Worm (Caenorhabditis elegans) whole organism, L2 larva: ENCODE results near the gene str-96.

Experiments used
- C34F6.9 ChIP-seq: fragments of 150-350 bp; optimal IDR thresholded peaks from 2 replicates; lab custom pipeline; 2014; ENCODE audit warnings: missing biosample characterization, missing genetic modification characterization
- F13H6.1 ChIP-seq: sonication (generic microtip); optimal IDR thresholded peaks from 2 replicates; lab custom pipeline; 2016; ENCODE audit warnings: missing genetic modification characterization, missing compliant biosample characterization
- R02D3.7 ChIP-seq: fragments of 150-350 bp; optimal IDR thresholded peaks from 2 replicates; lab custom pipeline; 2014; ENCODE audit warnings: missing biosample characterization, missing genetic modification characterization
- ZK546.5 ChIP-seq: sonication (generic microtip); optimal IDR thresholded peaks from 2 replicates; lab custom pipeline; 2017; ENCODE audit warnings: missing biosample characterization, missing genetic modification characterization
- aly-2 ChIP-seq: fragments of 150-350 bp; optimal IDR thresholded peaks from 2 replicates; lab custom pipeline; 2014; ENCODE audit warnings: missing biosample characterization, missing genetic modification characterization
- ama-1 ChIP-seq: fragments of 150-350 bp; optimal IDR thresholded peaks from 2 replicates; lab custom pipeline; 2018; ENCODE audit warnings: inconsistent platforms
- blmp-1 ChIP-seq: sonication (generic microtip); optimal IDR thresholded peaks from 2 replicates; lab custom pipeline; 2017; ENCODE audit warnings: missing genetic modification characterization, mild to moderate bottlenecking, missing compliant biosample characterization, antibody characterized with exemption, moderate library complexity; ENCODE audit not compliant: insufficient read depth
- ceh-82 ChIP-seq: fragments of 150-350 bp; optimal IDR thresholded peaks from 2 replicates; lab custom pipeline; 2014; ENCODE audit warnings: missing biosample characterization, missing genetic modification characterization
- crh-2 ChIP-seq: sonication (generic microtip); optimal IDR thresholded peaks from 2 replicates; lab custom pipeline; 2017; ENCODE audit warnings: missing biosample characterization, missing genetic modification characterization
- dmd-4 ChIP-seq: sonication (generic microtip); optimal IDR thresholded peaks from 2 replicates; lab custom pipeline; 2017; ENCODE audit warnings: missing biosample characterization, missing genetic modification characterization
- egl-27 ChIP-seq: sonication (generic microtip); optimal IDR thresholded peaks from 3 replicates; lab custom pipeline; 2017; ENCODE audit warnings: missing biosample characterization, missing genetic modification reagents, missing genetic modification characterization
- elt-1 ChIP-seq: fragments of 150-350 bp; optimal IDR thresholded peaks from 2 replicates; lab custom pipeline; 2014; ENCODE audit warnings: missing biosample characterization, missing genetic modification characterization
- elt-3 ChIP-seq: sonication (generic microtip); optimal IDR thresholded peaks from 2 replicates; lab custom pipeline; 2017; ENCODE audit warnings: missing biosample characterization, missing genetic modification characterization
- fos-1 ChIP-seq: fragments of 150-350 bp; optimal IDR thresholded peaks from 2 replicates; lab custom pipeline; 2014; ENCODE audit warnings: missing biosample characterization, missing genetic modification characterization
- gmeb-1 ChIP-seq: fragments of 150-350 bp; optimal IDR thresholded peaks from 2 replicates; lab custom pipeline; 2014; ENCODE audit warnings: missing biosample characterization, missing genetic modification characterization
- lin-13 ChIP-seq: fragments of 150-350 bp; optimal IDR thresholded peaks from 2 replicates; lab custom pipeline; 2014; ENCODE audit warnings: missing biosample characterization, missing genetic modification reagents, missing genetic modification characterization
- mab-5 ChIP-seq: fragments of 150-350 bp; optimal IDR thresholded peaks from 2 replicates; lab custom pipeline; 2014; ENCODE audit warnings: missing biosample characterization, missing genetic modification characterization
- mdl-1 ChIP-seq, 2 experiments: fragments of 150-350 bp in 1 of 2; sonication (generic microtip) in 1 of 2; optimal IDR thresholded peaks; 2 replicates each; lab custom pipeline; 2017; ENCODE audit warnings: missing biosample characterization in 2 of 2, missing genetic modification characterization in 2 of 2
- nhr-10 ChIP-seq: sonication (generic microtip); optimal IDR thresholded peaks from 2 replicates; lab custom pipeline; 2017; ENCODE audit warnings: missing biosample characterization, missing genetic modification characterization
- nhr-11 ChIP-seq: fragments of 150-350 bp; optimal IDR thresholded peaks from 2 replicates; lab custom pipeline; 2014; ENCODE audit warnings: missing biosample characterization, missing genetic modification characterization
- nhr-21 ChIP-seq: fragments of 150-350 bp; optimal IDR thresholded peaks from 2 replicates; lab custom pipeline; 2014; ENCODE audit warnings: missing biosample characterization, missing genetic modification characterization
- nhr-23 ChIP-seq: fragments of 150-350 bp; optimal IDR thresholded peaks from 2 replicates; lab custom pipeline; 2014; ENCODE audit warnings: missing biosample characterization, missing genetic modification reagents, missing genetic modification characterization
- nhr-237 ChIP-seq: fragments of 150-350 bp; optimal IDR thresholded peaks from 2 replicates; lab custom pipeline; 2014; ENCODE audit warnings: missing biosample characterization, missing genetic modification characterization
- nhr-25 ChIP-seq: fragments of 150-350 bp; sonication (generic microtip); optimal IDR thresholded peaks from 3 replicates; lab custom pipeline; 2014; ENCODE audit warnings: missing biosample characterization, missing genetic modification characterization
- nhr-6 ChIP-seq: fragments of 150-350 bp; optimal IDR thresholded peaks from 2 replicates; lab custom pipeline; 2014; ENCODE audit warnings: missing biosample characterization, missing genetic modification characterization
- peb-1 ChIP-seq: fragments of 150-350 bp; optimal IDR thresholded peaks from 2 replicates; lab custom pipeline; 2014; ENCODE audit warnings: missing biosample characterization, missing genetic modification characterization
- skn-1 ChIP-seq: sonication (generic microtip); optimal IDR thresholded peaks from 2 replicates; lab custom pipeline; 2017; ENCODE audit warnings: missing biosample characterization, missing genetic modification characterization
- sma-3 ChIP-seq: sonication (generic microtip); optimal IDR thresholded peaks from 2 replicates; lab custom pipeline; 2016; ENCODE audit warnings: missing genetic modification reagents, missing genetic modification characterization, missing compliant biosample characterization
- sma-9 ChIP-seq, 2 experiments: fragments of 150-350 bp in 1 of 2; sonication (generic microtip) in 1 of 2; optimal IDR thresholded peaks; 2 replicates each; lab custom pipeline; 2014 to 2016; ENCODE audit warnings: missing genetic modification characterization in 2 of 2, mild to moderate bottlenecking in 1 of 2, missing biosample characterization in 1 of 2, missing compliant biosample characterization in 1 of 2, missing genetic modification reagents in 1 of 2, moderate library complexity in 1 of 2
- snpc-4 ChIP-seq: fragments of 150-350 bp; optimal IDR thresholded peaks from 2 replicates; lab custom pipeline; 2014; ENCODE audit warnings: missing biosample characterization, missing genetic modification characterization
- unc-39 ChIP-seq: fragments of 150-350 bp; optimal IDR thresholded peaks from 2 replicates; lab custom pipeline; 2014; ENCODE audit warnings: missing biosample characterization, missing genetic modification characterization
- unc-55 ChIP-seq: fragments of 150-350 bp; sonication (generic microtip); optimal IDR thresholded peaks from 3 replicates; lab custom pipeline; 2014; ENCODE audit warnings: missing biosample characterization, missing genetic modification reagents, missing genetic modification characterization
- unc-62 ChIP-seq: fragments of 150-350 bp; optimal IDR thresholded peaks from 2 replicates; lab custom pipeline; 2014; ENCODE audit warnings: missing biosample characterization, missing genetic modification reagents, missing genetic modification characterization
- ztf-1 ChIP-seq: fragments of 200-800 bp; sonication (Bioruptor generic); conservative IDR thresholded peaks from 2 replicates; pipeline ENCODE4 v1.3.6; 2022; ENCODE audit warnings: missing genetic modification characterization, missing compliant biosample characterization
- ztf-11 ChIP-seq: sonication (generic microtip); optimal IDR thresholded peaks from 2 replicates; lab custom pipeline; 2017; ENCODE audit warnings: missing biosample characterization, missing genetic modification characterization
- ztf-4 ChIP-seq: fragments of 150-350 bp; optimal IDR thresholded peaks from 2 replicates; lab custom pipeline; 2014; ENCODE audit warnings: missing biosample characterization, missing genetic modification characterization

The str-96 gene

DNA sequence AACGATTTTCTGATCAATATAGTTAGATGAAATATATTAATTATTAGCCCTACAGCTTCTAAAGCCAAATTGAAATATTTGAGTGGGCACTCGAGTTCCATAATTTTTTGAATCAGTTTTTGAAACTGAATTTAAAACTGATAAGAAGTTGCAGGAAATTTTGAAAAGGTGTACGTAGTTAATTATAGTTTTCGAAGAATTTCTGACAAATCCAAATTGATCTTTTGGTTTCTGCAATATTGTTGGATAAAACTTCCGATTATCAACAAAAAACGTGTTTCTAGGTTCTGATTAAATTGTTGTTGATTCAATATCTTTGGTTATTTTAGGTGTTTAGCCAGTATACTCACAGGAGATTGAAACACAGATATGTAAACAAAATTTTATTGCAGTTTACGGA is 13.0 kb upstream of the str-96 start, which contains the start of gene T26H8.4:
Gene T26H8.4 (minus strand): TSS at position 101 of the 400 bp plus-strand sequence.
- TF ChIP-seq sma-3 (GFP tag; lab: Kevin White, UChicago) (no peak), F13H6.1 (no peak), skn-1 (tag; lab: Kevin White, UChicago) (no peak), nhr-6 (no peak), nhr-25 (tag; lab: Kevin White, UChicago) (no peak), nhr-11 (tag; lab: Kevin White, UChicago) (no peak), ztf-1 (GFP tag; lab: Robert Waterston, UW) (no peak), ztf-4 (tag; lab: Kevin White, UChicago) (no peak), blmp-1 (no peak), ZK546.5 (tag; lab: Kevin White, UChicago) (no peak), nhr-21 (tag; lab: Kevin White, UChicago) (no peak), unc-39 (tag; lab: Kevin White, UChicago) (no peak), nhr-23 (tag; lab: Kevin White, UChicago) (no peak), ztf-11 (tag; lab: Kevin White, UChicago) (no peak), peb-1 (no peak), unc-55 (GFP tag; lab: Kevin White, UChicago) (no peak)

DNA sequence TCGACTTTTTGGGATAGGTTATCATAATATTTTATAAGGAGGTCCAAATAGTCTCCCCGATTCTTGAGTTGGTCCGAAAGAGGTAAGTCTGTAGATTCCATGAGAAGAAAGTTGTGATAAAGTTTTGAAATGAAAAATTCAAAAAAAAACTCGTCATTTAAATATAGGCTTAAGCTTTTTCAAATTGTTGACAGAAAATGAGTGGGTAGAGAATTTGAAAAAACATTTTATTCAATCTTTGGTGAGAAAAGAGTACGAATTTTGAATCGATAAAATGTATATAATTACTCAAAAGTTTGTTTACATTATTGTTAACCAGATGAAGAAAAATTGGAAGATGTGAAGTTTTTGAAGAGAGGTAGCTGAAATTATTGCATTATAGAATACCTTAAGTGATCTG is 11.7 kb upstream of the str-96 start, which contains the start of gene T26H8.5:
Gene T26H8.5 (minus strand): TSS at position 101 of the 400 bp plus-strand sequence.
- TF ChIP-seq nhr-25 (tag; lab: Kevin White, UChicago), result no peak
- TF ChIP-seq R02D3.7 (tag; lab: Kevin White, UChicago), result no peak

DNA sequence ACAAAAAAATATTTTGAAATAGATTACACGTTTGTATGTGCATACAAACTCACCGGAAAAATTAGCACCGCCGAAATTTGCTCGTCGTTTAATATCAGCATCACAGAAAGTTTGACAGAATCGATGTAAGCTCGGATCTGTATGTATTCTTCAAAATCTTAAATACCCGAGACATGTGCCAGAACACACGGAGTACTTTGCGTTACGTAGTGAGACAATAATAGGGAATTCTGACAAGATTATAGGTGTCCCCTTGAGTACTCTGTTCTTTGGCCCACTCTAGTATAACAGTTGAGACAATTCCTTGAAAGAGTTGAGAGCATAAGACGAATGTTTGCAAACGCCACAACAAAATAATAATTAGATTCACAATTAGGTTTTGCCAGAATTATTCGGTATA is 9.9 kb upstream of the str-96 start, which contains the start of gene srx-48:
Gene srx-48 (minus strand): TSS at position 101 of the 400 bp plus-strand sequence.
- TF ChIP-seq lin-13 (GFP tag; lab: Kevin White, UChicago), result no peak
- TF ChIP-seq elt-1, result no peak
- TF ChIP-seq ztf-4 (tag; lab: Kevin White, UChicago), result no peak
- no peak for TF ChIP-seq dmd-4 (tag; lab: Kevin White, UChicago)
- TF ChIP-seq ceh-82, result no peak
- TF ChIP-seq blmp-1, result no peak
- no peak for TF ChIP-seq mdl-1 (tag; optimal IDR thresholded peaks at IDR 0.05; lab: Kevin White, UChicago)
- TF ChIP-seq mab-5 (tag; lab: Kevin White, UChicago), result no peak
- TF ChIP-seq aly-2 (tag; lab: Kevin White, UChicago), result no peak
- no peak for TF ChIP-seq elt-3 (tag; lab: Kevin White, UChicago)
- TF ChIP-seq, all 48 proteins: peak for 0

DNA sequence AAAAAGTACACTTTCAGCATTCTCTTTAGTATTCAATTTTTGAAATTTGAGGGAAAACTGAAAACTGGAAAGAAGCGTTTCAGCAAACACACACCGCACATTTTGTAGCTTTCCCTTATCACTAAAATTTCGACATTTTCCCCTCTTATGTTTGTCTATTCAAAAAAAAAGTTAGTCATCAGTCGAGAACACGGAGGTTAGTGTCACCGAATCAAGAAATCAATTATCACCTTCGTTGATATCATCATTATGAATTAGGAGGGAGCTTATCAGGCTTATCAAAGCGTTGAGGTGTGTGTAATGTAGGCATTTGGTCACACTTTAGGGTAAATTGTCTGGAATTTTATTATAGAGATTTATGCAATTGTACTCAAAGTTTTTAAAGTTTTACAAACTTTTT is 4.8 kb upstream of the str-96 start, which contains the start of gene cpr-3:
Gene cpr-3 (minus strand): TSS at position 104 of the 400 bp plus-strand sequence.
- TF ChIP-seq nhr-237 (tag; lab: Kevin White, UChicago) (no peak), sma-9 (GFP tag; optimal IDR thresholded peaks at IDR 0.05; lab: Kevin White, UChicago) (no peak), sma-9 (tag; optimal IDR thresholded peaks at IDR 0.05; lab: Kevin White, UChicago) (no peak), fos-1 (tag; lab: Kevin White, UChicago) (peak; percentile 100), gmeb-1 (tag; lab: Kevin White, UChicago) (peak; percentile 64), skn-1 (tag; lab: Kevin White, UChicago) (peak; percentile 75), crh-2 (tag; lab: Kevin White, UChicago) (peak; percentile 64), egl-27 (no peak), sma-3 (GFP tag; lab: Kevin White, UChicago) (peak; percentile 8), ZK546.5 (tag; lab: Kevin White, UChicago) (no peak)

DNA sequence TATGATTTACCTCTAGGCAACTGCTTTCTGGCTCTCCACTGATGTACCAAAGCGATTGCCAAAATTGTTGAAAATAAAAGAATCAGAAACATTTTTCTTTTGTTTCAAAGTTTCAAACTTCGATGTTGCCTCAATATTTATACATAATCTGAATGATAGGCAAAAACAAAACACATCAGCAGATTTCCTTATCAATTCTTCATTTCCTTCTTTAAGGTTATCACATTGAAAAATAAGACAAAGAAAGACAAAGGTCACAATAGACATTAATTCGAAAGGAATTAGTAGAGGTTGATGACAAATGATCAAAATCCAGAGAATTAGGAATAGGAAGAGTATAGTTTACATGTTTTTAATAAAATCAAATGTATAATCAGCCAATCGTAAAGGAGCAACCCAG is 2.8 kb downstream of the str-96 start, which contains the start of gene cyp-34A2:
Gene cyp-34A2 (minus strand): TSS at position 101 of the 400 bp plus-strand sequence.
- TF ChIP-seq lin-13 (GFP tag; lab: Kevin White, UChicago), result no peak
- TF ChIP-seq, all 48 proteins: peak for 0

DNA sequence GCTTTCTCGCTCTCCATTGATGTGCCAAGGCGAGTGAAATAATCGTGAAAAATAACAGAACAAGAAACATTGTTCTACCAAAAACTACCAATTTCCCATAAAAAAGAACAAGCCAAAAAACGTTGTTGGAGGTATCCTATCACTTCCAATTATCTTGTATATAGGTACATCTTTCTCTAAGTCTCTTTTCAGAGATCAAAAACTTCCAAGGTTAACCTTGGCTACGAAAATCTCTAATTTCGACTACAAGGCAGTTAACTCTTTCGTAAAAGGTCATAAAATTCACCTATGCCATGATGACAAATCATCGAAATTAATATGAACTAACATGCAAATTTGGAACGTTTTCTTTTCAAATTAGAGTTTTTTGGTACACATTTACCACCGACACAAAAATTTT is 5.9 kb downstream of the str-96 start, which contains the start of gene cyp-34A1:
Gene cyp-34A1 (minus strand): TSS at position 101 of the 400 bp plus-strand sequence.
- no peak for TF ChIP-seq ceh-82
- TF ChIP-seq lin-13 (GFP tag; lab: Kevin White, UChicago), result no peak
- no peak for TF ChIP-seq ama-1 (lab: Kevin White, UChicago)
- TF ChIP-seq nhr-10 (tag; lab: Kevin White, UChicago), result no peak
- no peak for TF ChIP-seq snpc-4 (tag; lab: Kevin White, UChicago)
- TF ChIP-seq unc-62 (GFP tag; lab: Kevin White, UChicago), result no peak
- TF ChIP-seq C34F6.9 (tag; lab: Kevin White, UChicago), result no peak
